Fruit fly (Drosophila melanogaster): ENCODE measurements around the gene MED24.

dm6 chr3L:8228924-8229323, 37.9 kb downstream of the MED24 start, which contains the start of gene eIF4E3:
- TF ChIP-seq CG13894 (tag; optimal IDR thresholded peaks at IDR 0.05), result no peak
- no peak for TF ChIP-seq slbo (GFP tag; IDR thresholded peaks at IDR 0.05)
- TF ChIP-seq odd (GFP tag; optimal IDR thresholded peaks at IDR 0.05), result no peak
- TF ChIP-seq CG18599 (GFP tag; optimal IDR thresholded peaks at IDR 0.05), result no peak
- TF ChIP-seq pan (optimal IDR thresholded peaks at IDR 0.05), result no peak
- TF ChIP-seq pan (GFP tag; optimal IDR thresholded peaks at IDR 0.05 in 1 of 2, IDR thresholded peaks at IDR 0.05 in 1 of 2), result no peak
- no peak for TF ChIP-seq CG1529 (GFP tag; optimal IDR thresholded peaks at IDR 0.05)
- no peak for TF ChIP-seq exex (tag; optimal IDR thresholded peaks at IDR 0.05)
- no peak for TF ChIP-seq H15 (GFP tag; IDR thresholded peaks at IDR 0.05)
- no peak for TF ChIP-seq Hr39 (optimal IDR thresholded peaks at IDR 0.05)
- TF ChIP-seq CG3281 (GFP tag; optimal IDR thresholded peaks at IDR 0.05), result no peak

Data from whole organism, embryonic.